Fruit fly (Drosophila melanogaster): Measurements from ENCODE around the gene CG17721.

Gene CG17721

dm6 chr3R:11209801-11210402, 25.0 kb upstream of the CG17721 start, which contains the start of the genes SdhC and Tctp (continued):
- TF ChIP-seq CG7963 (GFP tag; IDR thresholded peaks at IDR 0.05; ENCODE audit: partially characterized antibody) (no peak), TFAM (GFP tag; optimal IDR thresholded peaks at IDR 0.05) (no peak), CG7786 (GFP tag; optimal IDR thresholded peaks at IDR 0.05) (no peak), Elba2 (GFP tag; optimal IDR thresholded peaks at IDR 0.05) (peak; percentile 19), CG3065 (GFP tag; optimal IDR thresholded peaks at IDR 0.05) (peak; percentile 18), bcd (GFP tag; optimal IDR thresholded peaks at IDR 0.05) (peak; percentile 22), fu2 (GFP tag; optimal IDR thresholded peaks at IDR 0.05) (no peak), CG12942 (GFP tag; optimal IDR thresholded peaks at IDR 0.05) (peak; percentile 40), Hey (tag; optimal IDR thresholded peaks at IDR 0.05) (no peak), CrebB (tag; optimal IDR thresholded peaks at IDR 0.05) (no peak), CG9876 (GFP tag; optimal IDR thresholded peaks at IDR 0.05) (no peak), HLH4C (GFP tag; IDR thresholded peaks at IDR 0.05; ENCODE audit: partially characterized antibody) (no peak), ind (GFP tag; optimal IDR thresholded peaks at IDR 0.05) (peak; percentile 37), CG30431 (GFP tag; optimal IDR thresholded peaks at IDR 0.05) (no peak), Spps (tag; optimal IDR thresholded peaks at IDR 0.05) (no peak), nerfin-2 (GFP tag; IDR thresholded peaks at IDR 0.05; ENCODE audit: partially characterized antibody) (no peak), salm (tag; optimal IDR thresholded peaks at IDR 0.05) (no peak), Dll (GFP tag; IDR thresholded peaks at IDR 0.05; ENCODE audit: partially characterized antibody) (peak; percentile 61; the same call in 3 of the 4 replicates), repo (GFP tag; optimal IDR thresholded peaks at IDR 0.05) (no peak), Dfd (GFP tag; optimal IDR thresholded peaks at IDR 0.05) (no peak), Vsx1 (GFP tag; optimal IDR thresholded peaks at IDR 0.05) (peak; percentile 24), Poxn (GFP tag; IDR thresholded peaks at IDR 0.05) (no peak), Hr3 (GFP tag; optimal IDR thresholded peaks at IDR 0.05) (peak; percentile 41), croc (GFP tag; conservative IDR thresholded peaks at IDR 0.05) (no peak), Meics (GFP tag; optimal IDR thresholded peaks at IDR 0.05) (peak; percentile 62), br (optimal IDR thresholded peaks at IDR 0.05) (no peak), Hr39 (optimal IDR thresholded peaks at IDR 0.05) (no peak), kah (GFP tag; optimal IDR thresholded peaks at IDR 0.05) (peak; percentile 13), CG31365 (tag; optimal IDR thresholded peaks at IDR 0.05) (no peak), CG4730 (GFP tag; IDR thresholded peaks at IDR 0.05) (no peak), zfh2 (GFP tag; optimal IDR thresholded peaks at IDR 0.05) (peak; percentile 14), CG3281 (GFP tag; optimal IDR thresholded peaks at IDR 0.05) (peak; percentile 5), Optix (GFP tag; IDR thresholded peaks at IDR 0.05) (no peak), Chrac-16 (GFP tag; optimal IDR thresholded peaks at IDR 0.05) (peak; percentile 27), crol (GFP tag; IDR thresholded peaks at IDR 0.05) (no peak), emc (GFP tag; optimal IDR thresholded peaks at IDR 0.05) (no peak), gcm2 (GFP tag; optimal IDR thresholded peaks at IDR 0.05) (no peak), CG15514 (GFP tag; optimal IDR thresholded peaks at IDR 0.05) (peak; percentile 60), NfI (GFP tag; optimal IDR thresholded peaks at IDR 0.05) (peak; percentile 38), bsh (GFP tag; optimal IDR thresholded peaks at IDR 0.05) (peak in 1 of 2 experiments; percentile 20), CG1603 (tag; optimal IDR thresholded peaks at IDR 0.05) (peak; percentile 36), Dp (GFP tag; optimal IDR thresholded peaks at IDR 0.05) (peak; percentile 30), Six4 (GFP tag; optimal IDR thresholded peaks at IDR 0.05) (peak; percentile 38), HmgD (GFP tag; optimal IDR thresholded peaks at IDR 0.05) (peak; percentile 34), CG5180 (GFP tag; optimal IDR thresholded peaks at IDR 0.05) (peak; percentile 2), hb (GFP tag; IDR thresholded peaks at IDR 0.05; ENCODE audit: partially characterized antibody) (no peak), Hmx (GFP tag; optimal IDR thresholded peaks at IDR 0.05) (peak; percentile 17), fru (optimal IDR thresholded peaks at IDR 0.05) (no peak), vnd (GFP tag; IDR thresholded peaks at IDR 0.05; ENCODE audit: partially characterized antibody) (no peak), CG6272 (GFP tag; IDR thresholded peaks at IDR 0.05) (0 out of 2 replicates have a peak, but pooled peaks have one; percentile 33), p53 (GFP tag; optimal IDR thresholded peaks at IDR 0.05) (no peak)
